Worm (Caenorhabditis elegans) whole organism, L1 larva: ENCODE measurements around the gene bgnt-1.3.

Source experiments
- C16A3.4 ChIP-seq: fragments of 150-350 bp; optimal IDR thresholded peaks from 2 replicates; lab custom pipeline; 2014; ENCODE audit warnings: missing biosample characterization, missing genetic modification characterization
- C34B4.2 ChIP-seq: sonication (generic microtip); optimal IDR thresholded peaks from 2 replicates; lab custom pipeline; 2017; ENCODE audit warnings: mild to moderate bottlenecking, missing genetic modification characterization, missing compliant biosample characterization
- alr-1 ChIP-seq: fragments of 200-800 bp; sonication (Bioruptor generic); optimal IDR thresholded peaks from 2 replicates; lab custom pipeline; 2018; ENCODE audit warnings: borderline replicate concordance, mild to moderate bottlenecking, missing genetic modification characterization, missing compliant biosample characterization
- blmp-1 ChIP-seq: fragments of 150-350 bp; optimal IDR thresholded peaks from 2 replicates; lab custom pipeline; 2014; ENCODE audit warnings: missing biosample characterization, missing genetic modification characterization
- ceh-82 ChIP-seq, 3 experiments: fragments of 150-350 bp in 1 of 3; sonication (generic microtip) in 2 of 3; optimal IDR thresholded peaks; 2 replicates each; lab custom pipeline; 2014 to 2017; ENCODE audit warnings: missing biosample characterization in 3 of 3, missing genetic modification characterization in 3 of 3
- ceh-88 ChIP-seq: fragments of 200-800 bp; sonication (Bioruptor generic); IDR thresholded peaks from 2 replicates; pipeline ENCODE4 v1.3.6; 2022; ENCODE audit warnings: missing genetic modification characterization, missing compliant biosample characterization
- ces-1 ChIP-seq: fragments of 150-350 bp; optimal IDR thresholded peaks from 2 replicates; lab custom pipeline; 2014; ENCODE audit warnings: missing biosample characterization, missing genetic modification reagents, missing genetic modification characterization
- dpl-1 ChIP-seq, 3 experiments: fragments of 150-350 bp in 2 of 3; sonication (generic microtip) in 1 of 3; optimal IDR thresholded peaks; 2 replicates each; lab custom pipeline; 2014 to 2017; ENCODE audit warnings: missing biosample characterization in 3 of 3, missing genetic modification characterization in 3 of 3, missing genetic modification reagents in 3 of 3
- elt-2 ChIP-seq: sonication (generic microtip); optimal IDR thresholded peaks from 2 replicates; lab custom pipeline; 2016; ENCODE audit warnings: missing genetic modification characterization, mild to moderate bottlenecking, inconsistent platforms, missing compliant biosample characterization, missing genetic modification reagents
- ets-5 ChIP-seq: fragments of 200-800 bp; sonication (Bioruptor generic); IDR thresholded peaks from 2 replicates; pipeline ENCODE4 v1.3.6; 2022; ENCODE audit warnings: missing genetic modification characterization, missing compliant biosample characterization
- fkh-4 ChIP-seq: sonication (generic microtip); optimal IDR thresholded peaks from 2 replicates; lab custom pipeline; 2016; ENCODE audit warnings: missing compliant biosample characterization, missing genetic modification characterization, borderline replicate concordance
- fkh-8 ChIP-seq: sonication (generic microtip); optimal IDR thresholded peaks from 2 replicates; lab custom pipeline; 2016; ENCODE audit warnings: mild to moderate bottlenecking, missing genetic modification characterization, missing compliant biosample characterization
- hlh-4 ChIP-seq: sonication (generic microtip); optimal IDR thresholded peaks from 2 replicates; lab custom pipeline; 2016; ENCODE audit warnings: mild to moderate bottlenecking, missing genetic modification characterization, missing compliant biosample characterization
- irx-1 ChIP-seq: sonication (generic microtip); optimal IDR thresholded peaks from 2 replicates; lab custom pipeline; 2016; ENCODE audit warnings: missing genetic modification characterization, missing compliant biosample characterization
- isw-1 ChIP-seq: fragments of 200-800 bp; sonication (Bioruptor generic); IDR thresholded peaks from 2 replicates; pipeline ENCODE4 v1.3.6; 2022; ENCODE audit warnings: missing genetic modification characterization, missing compliant biosample characterization
- lin-13 ChIP-seq: fragments of 150-350 bp; optimal IDR thresholded peaks from 2 replicates; lab custom pipeline; 2014; ENCODE audit warnings: missing biosample characterization, missing genetic modification reagents, missing genetic modification characterization
- lin-35 ChIP-seq, 2 experiments: fragments of 150-350 bp; optimal IDR thresholded peaks; 2 replicates each; lab custom pipeline; 2014; ENCODE audit warnings: missing biosample characterization in 2 of 2, missing genetic modification characterization in 2 of 2, missing genetic modification reagents in 2 of 2
- lir-3 ChIP-seq: sonication (generic microtip); optimal IDR thresholded peaks from 2 replicates; lab custom pipeline; 2016; ENCODE audit warnings: mild to moderate bottlenecking, missing genetic modification characterization, moderate library complexity, missing compliant biosample characterization; ENCODE audit not compliant: poor library complexity
- mdl-1 ChIP-seq, 2 experiments: fragments of 150-350 bp; optimal IDR thresholded peaks; 2 replicates each; lab custom pipeline; 2014 to 2017; ENCODE audit warnings: missing biosample characterization in 2 of 2, missing genetic modification characterization in 2 of 2, inconsistent platforms in 1 of 2
- mef-2 ChIP-seq: fragments of 150-350 bp; optimal IDR thresholded peaks from 2 replicates; lab custom pipeline; 2014; ENCODE audit warnings: missing biosample characterization, missing genetic modification characterization
- nhr-19 ChIP-seq: fragments of 200-800 bp; sonication (Bioruptor generic); conservative IDR thresholded peaks from 2 replicates; pipeline ENCODE4 v1.3.6; 2022; ENCODE audit warnings: missing genetic modification characterization, missing compliant biosample characterization
- nhr-20 ChIP-seq: sonication (generic microtip); optimal IDR thresholded peaks from 2 replicates; lab custom pipeline; 2016; ENCODE audit warnings: mild to moderate bottlenecking, missing genetic modification characterization, missing compliant biosample characterization
- nhr-47 ChIP-seq: sonication (generic microtip); optimal IDR thresholded peaks from 2 replicates; lab custom pipeline; 2016; ENCODE audit warnings: mild to moderate bottlenecking, missing genetic modification characterization, moderate library complexity, missing compliant biosample characterization
- nhr-76 ChIP-seq: sonication (generic microtip); optimal IDR thresholded peaks from 2 replicates; lab custom pipeline; 2017; ENCODE audit warnings: missing biosample characterization, missing genetic modification characterization
- nhr-77 ChIP-seq: fragments of 150-350 bp; optimal IDR thresholded peaks from 2 replicates; lab custom pipeline; 2014; ENCODE audit warnings: missing biosample characterization, missing genetic modification characterization
- nhr-84 ChIP-seq: sonication (generic microtip); optimal IDR thresholded peaks from 2 replicates; lab custom pipeline; 2017; ENCODE audit warnings: missing biosample characterization, missing genetic modification characterization
- pax-3 ChIP-seq: fragments of 200-800 bp; sonication (Bioruptor generic); optimal IDR thresholded peaks from 2 replicates; lab custom pipeline; 2018; ENCODE audit warnings: mild to moderate bottlenecking, missing genetic modification characterization, moderate library complexity, missing compliant biosample characterization
- pqm-1 ChIP-seq: sonication (generic microtip); optimal IDR thresholded peaks from 3 replicates; lab custom pipeline; 2017; ENCODE audit warnings: missing biosample characterization, missing genetic modification characterization
- skn-1 ChIP-seq: fragments of 150-350 bp; optimal IDR thresholded peaks from 2 replicates; lab custom pipeline; 2014; ENCODE audit warnings: missing biosample characterization, missing genetic modification characterization
- snpc-4 ChIP-seq: fragments of 150-350 bp; optimal IDR thresholded peaks from 2 replicates; lab custom pipeline; 2014; ENCODE audit warnings: missing biosample characterization, missing genetic modification characterization
- sox-4 ChIP-seq: sonication (generic microtip); optimal IDR thresholded peaks from 2 replicates; lab custom pipeline; 2016; ENCODE audit warnings: missing genetic modification characterization, missing compliant biosample characterization
- swsn-7 ChIP-seq: sonication (generic microtip); optimal IDR thresholded peaks from 2 replicates; lab custom pipeline; 2016; ENCODE audit warnings: missing genetic modification characterization, missing compliant biosample characterization
- zip-4 ChIP-seq: fragments of 200-800 bp; sonication (Bioruptor generic); optimal IDR thresholded peaks from 2 replicates; lab custom pipeline; 2018; ENCODE audit warnings: mild to moderate bottlenecking, missing genetic modification characterization, moderate library complexity, missing compliant biosample characterization
- ztf-11 ChIP-seq, 2 experiments: sonication (generic microtip); optimal IDR thresholded peaks; 2 replicates each; lab custom pipeline; 2016 to 2017; ENCODE audit warnings: missing genetic modification characterization in 2 of 2, missing biosample characterization in 1 of 2, missing compliant biosample characterization in 1 of 2

bgnt-1.3 gene

DNA sequence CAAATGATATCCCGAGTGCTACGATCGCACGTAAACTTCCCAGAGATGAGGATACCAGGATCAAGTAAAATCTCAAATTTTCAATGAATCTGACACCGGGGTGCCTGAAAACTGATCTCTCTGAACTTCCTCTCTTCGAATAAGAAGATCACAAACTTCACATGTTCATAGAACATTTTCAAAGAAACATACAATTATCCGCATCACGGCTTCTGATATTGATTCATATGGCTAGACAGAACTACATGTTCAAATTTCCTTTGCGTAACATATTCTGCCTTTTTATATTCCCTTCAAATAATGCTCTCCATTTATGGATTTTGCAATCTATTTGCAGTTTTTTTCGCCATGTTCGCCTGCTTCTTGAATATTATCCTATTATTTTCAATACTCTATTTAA, 40.8 kb upstream of the bgnt-1.3 start, which contains the start of gene srbc-83:
srbc-83 (plus strand) TSS at position 301 of the 400 bp plus-strand sequence.
- TF ChIP-seq pqm-1 (tag; lab: Kevin White, UChicago) (no peak), fkh-4 (tag; lab: Kevin White, UChicago) (no peak), swsn-7 (tag; lab: Kevin White, UChicago) (no peak), isw-1 (GFP tag; lab: Robert Waterston, UW) (no peak), ceh-82 (tag; optimal IDR thresholded peaks at IDR 0.05; lab: Kevin White, UChicago) (no peak), zip-4 (GFP tag; lab: Kevin White, UChicago) (no peak), nhr-19 (GFP tag; lab: Robert Waterston, UW) (no peak), nhr-76 (tag; lab: Kevin White, UChicago) (no peak), ztf-11 (tag; optimal IDR thresholded peaks at IDR 0.05; lab: Kevin White, UChicago) (no peak), nhr-47 (tag; lab: Kevin White, UChicago) (no peak)
- TF ChIP-seq, all 84 proteins: peak for 0

DNA sequence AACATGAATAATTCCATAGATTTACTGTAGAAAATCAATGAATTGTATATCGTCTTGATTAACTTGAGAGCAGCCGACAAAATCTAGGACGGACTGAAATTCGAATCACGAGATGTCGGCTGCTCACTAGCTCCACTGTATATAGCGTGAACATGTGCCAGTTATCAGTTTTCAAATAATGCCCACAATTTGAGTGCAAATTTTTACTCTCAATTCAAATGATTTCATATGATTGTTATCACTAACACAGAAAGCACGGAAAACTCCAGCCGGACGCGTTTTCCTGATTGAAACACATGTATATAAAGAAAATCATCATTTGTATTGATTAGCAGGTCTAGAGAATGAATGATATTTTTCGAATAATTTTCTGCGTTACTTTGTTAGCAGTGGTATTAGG, 36.1 kb upstream of the bgnt-1.3 start, which contains the start of gene oac-5:
oac-5 (plus strand) TSS at position 301 of the 400 bp plus-strand sequence.
- TF ChIP-seq elt-2 (peak; percentile 23), lir-3 (tag; lab: Kevin White, UChicago) (no peak)

DNA sequence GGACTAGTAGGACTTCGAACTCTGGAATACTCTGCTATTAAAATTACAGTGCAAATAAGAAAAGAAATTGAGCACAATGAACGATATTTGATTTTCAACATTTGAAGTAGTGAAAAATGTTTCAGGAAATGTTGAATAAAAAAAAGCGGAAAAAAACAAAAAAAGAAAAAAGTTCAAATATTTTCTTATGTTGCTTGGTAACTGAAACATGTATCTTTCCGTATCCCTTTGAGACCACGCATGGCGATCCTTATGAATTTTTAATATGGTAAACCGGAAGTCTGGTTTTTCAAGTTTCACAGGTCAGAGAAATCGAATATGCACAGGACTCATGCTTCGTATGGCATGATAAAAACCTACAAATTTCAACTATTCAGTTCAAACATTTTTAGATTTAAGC, 31.3 kb upstream of the bgnt-1.3 start, which contains the start of gene F28G4.3:
F28G4.3 (minus strand) TSS at position 101 of the 400 bp plus-strand sequence.
- TF ChIP-seq mdl-1 (tag; optimal IDR thresholded peaks at IDR 0.05; lab: Kevin White, UChicago) = no peak
- TF ChIP-seq fkh-4 (tag; lab: Kevin White, UChicago) = no peak
- no peak for TF ChIP-seq nhr-77 (tag; lab: Kevin White, UChicago)
- no peak for TF ChIP-seq snpc-4 (tag; lab: Kevin White, UChicago)
- TF ChIP-seq sox-4 = no peak
- no peak for TF ChIP-seq ces-1
- no peak for TF ChIP-seq skn-1 (tag; lab: Kevin White, UChicago)
- no peak for TF ChIP-seq ceh-82 (tag; optimal IDR thresholded peaks at IDR 0.05; lab: Kevin White, UChicago)
- no peak for TF ChIP-seq C34B4.2 (tag; lab: Kevin White, UChicago)
- TF ChIP-seq mef-2 (tag; lab: Kevin White, UChicago) = no peak
- TF ChIP-seq dpl-1 (GFP tag; optimal IDR thresholded peaks at IDR 0.05; lab: Kevin White, UChicago) = no peak
- TF ChIP-seq C16A3.4 (tag; lab: Kevin White, UChicago) = no peak
- no peak for TF ChIP-seq zip-4 (GFP tag; lab: Kevin White, UChicago)
- TF ChIP-seq irx-1 (tag; lab: Kevin White, UChicago) = no peak
- TF ChIP-seq hlh-4 (tag; lab: Kevin White, UChicago) = no peak
- no peak for TF ChIP-seq lin-13 (GFP tag; lab: Kevin White, UChicago)

- TF ChIP-seq pax-3 (tag; lab: Kevin White, UChicago) (no peak), ets-5 (GFP tag; lab: Robert Waterston, UW) (no peak), ceh-88 (no peak), irx-1 (tag; lab: Kevin White, UChicago) (no peak), nhr-84 (tag; lab: Kevin White, UChicago) (no peak), lin-35 (GFP tag; optimal IDR thresholded peaks at IDR 0.05; lab: Kevin White, UChicago) (no peak), nhr-20 (tag; lab: Kevin White, UChicago) (no peak), fkh-8 (tag; lab: Kevin White, UChicago) (no peak), alr-1 (tag; lab: Kevin White, UChicago) (no peak), blmp-1 (tag; lab: Kevin White, UChicago) (no peak)
Observed at ce11 chrV:16285794-16286193, 29.5 kb upstream of the bgnt-1.3 start, which contains the start of gene F28G4.4. Gene F28G4.4, minus strand, starts transcription at chrV:16285894.
